Worm (Caenorhabditis elegans): Measurements from ENCODE around the gene F10E7.2.

- TF ChIP-seq hmg-20 (GFP tag; IDR thresholded peaks at IDR 0.05), result no peak
- TF ChIP-seq rpc-1 (optimal IDR thresholded peaks at IDR 0.05), result no peak
- TF ChIP-seq rpc-1 (tag; optimal IDR thresholded peaks at IDR 0.05), result no peak
- TF ChIP-seq let-526 (GFP tag; IDR thresholded peaks at IDR 0.05), result no peak
- TF ChIP-seq fkh-3 (tag; optimal IDR thresholded peaks at IDR 0.05), result no peak
- TF ChIP-seq madf-6 (GFP tag; IDR thresholded peaks at IDR 0.05), result no peak
- TF ChIP-seq Y53F4B.3 (GFP tag; IDR thresholded peaks at IDR 0.05), result no peak
- TF ChIP-seq unc-62 (GFP tag; optimal IDR thresholded peaks at IDR 0.05), result no peak
- TF ChIP-seq lir-1 (GFP tag; conservative IDR thresholded peaks at IDR 0.05), result no peak
- TF ChIP-seq snpc-4 (GFP tag; optimal IDR thresholded peaks at IDR 0.05), result no peak
- no peak for TF ChIP-seq snpc-4 (tag; optimal IDR thresholded peaks at IDR 0.05)
- no peak for TF ChIP-seq B0336.3 (GFP tag; IDR thresholded peaks at IDR 0.05)
Observed at ce11 chrII:7116350-7116749, 5.7 kb upstream of the F10E7.2 start, which contains the start of gene spon-1.
